Worm (Caenorhabditis elegans): ENCODE results near the gene trap-4.

DNA sequence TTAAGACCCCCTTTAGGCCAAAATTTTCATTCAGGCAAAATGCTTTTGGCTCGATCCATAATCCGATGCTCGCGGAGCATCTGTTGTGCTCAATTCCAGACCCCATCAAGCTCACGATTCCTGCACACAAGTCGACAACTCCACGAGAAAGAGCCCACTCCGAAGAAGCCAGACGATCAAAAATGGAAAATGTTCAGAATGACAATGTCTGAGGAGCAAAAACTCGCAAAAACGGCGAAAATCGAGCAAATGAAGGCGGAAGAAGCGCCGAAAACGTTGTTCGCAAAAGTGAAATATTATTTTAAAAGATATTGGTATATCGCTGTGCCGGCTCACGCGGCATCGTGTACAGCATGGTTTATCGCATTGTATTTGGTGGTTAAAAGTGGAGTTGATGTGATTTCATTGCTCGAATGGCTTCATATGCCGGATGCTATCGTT lies 1.1 kb downstream of the trap-4 start, which contains the start of gene Y56A3A.22:
- TF ChIP-seq lin-11 (tag; optimal IDR thresholded peaks at IDR 0.05) (no peak), nhr-25 (tag; optimal IDR thresholded peaks at IDR 0.05) (no peak), blmp-1 (tag; optimal IDR thresholded peaks at IDR 0.05; ENCODE audit: insufficient read depth) (no peak), egl-27 (tag; optimal IDR thresholded peaks at IDR 0.05) (no peak), unc-39 (tag; optimal IDR thresholded peaks at IDR 0.05) (no peak), lin-13 (GFP tag; optimal IDR thresholded peaks at IDR 0.05) (peak; percentile 31), ZK546.5 (tag; optimal IDR thresholded peaks at IDR 0.05) (no peak), Y55F3AM.14 (GFP tag; optimal IDR thresholded peaks at IDR 0.05) (peak; percentile 31), nhr-12 (tag; optimal IDR thresholded peaks at IDR 0.05) (no peak), ama-1 (optimal IDR thresholded peaks at IDR 0.05) (peak; percentile 39), nhr-11 (tag; optimal IDR thresholded peaks at IDR 0.05) (no peak), elt-1 (tag; optimal IDR thresholded peaks at IDR 0.05) (no peak), fos-1 (tag; optimal IDR thresholded peaks at IDR 0.05) (no peak), unc-62 (GFP tag; optimal IDR thresholded peaks at IDR 0.05) (no peak)

Data from whole organism, L2 larva.